Worm (Caenorhabditis elegans) whole organism, early embryonic: ENCODE data around the gene twk-48.

Experiments
- B0310.2 ChIP-seq: sonication (generic microtip); optimal IDR thresholded peaks from 2 replicates; lab custom pipeline; 2016; ENCODE audit warnings: mild to moderate bottlenecking, missing genetic modification characterization, missing compliant biosample characterization
- F13C5.2 ChIP-seq: sonication (generic microtip); optimal IDR thresholded peaks from 2 replicates; lab custom pipeline; 2017; ENCODE audit warnings: mild to moderate bottlenecking, missing genetic modification characterization, inconsistent platforms, missing compliant biosample characterization
- aly-1 ChIP-seq: sonication (generic microtip); optimal IDR thresholded peaks from 2 replicates; lab custom pipeline; 2016; ENCODE audit warnings: missing genetic modification characterization, missing compliant biosample characterization
- ama-1 ChIP-seq: fragments of 150-350 bp; optimal IDR thresholded peaks from 2 replicates; lab custom pipeline; 2014
- ceh-13 ChIP-seq: fragments of 200-800 bp; sonication (Bioruptor generic); optimal IDR thresholded peaks from 2 replicates; lab custom pipeline; 2018; ENCODE audit warnings: mild to moderate bottlenecking, missing genetic modification characterization, missing compliant biosample characterization
- ceh-36 ChIP-seq: sonication (generic microtip); optimal IDR thresholded peaks from 2 replicates; lab custom pipeline; 2016; ENCODE audit warnings: missing genetic modification characterization, inconsistent platforms, missing compliant biosample characterization
- ets-7 ChIP-seq: sonication (generic microtip); optimal IDR thresholded peaks from 2 replicates; lab custom pipeline; 2016; ENCODE audit warnings: missing genotype, missing genetic modification characterization, missing compliant biosample characterization
- flt-1 ChIP-seq: fragments of 200-800 bp; sonication (Bioruptor generic); IDR thresholded peaks from 2 replicates; pipeline ENCODE4 v1.3.6; 2022; ENCODE audit warnings: missing genetic modification characterization, missing compliant biosample characterization
- hmbx-1 ChIP-seq: sonication (generic microtip); optimal IDR thresholded peaks from 2 replicates; lab custom pipeline; 2016; ENCODE audit warnings: mild to moderate bottlenecking, missing genetic modification characterization, missing compliant biosample characterization
- hmg-4 ChIP-seq: fragments of 200-800 bp; sonication (Bioruptor generic); optimal IDR thresholded peaks from 2 replicates; lab custom pipeline; 2018; ENCODE audit warnings: mild to moderate bottlenecking, missing genetic modification characterization, missing compliant biosample characterization
- hnd-1 ChIP-seq: sonication (generic microtip); optimal IDR thresholded peaks from 2 replicates; lab custom pipeline; 2016; ENCODE audit warnings: missing genetic modification characterization, missing compliant biosample characterization
- pes-1 ChIP-seq: fragments of 200-800 bp; sonication (Bioruptor generic); IDR thresholded peaks from 2 replicates; pipeline ENCODE4 v1.3.6; 2022; ENCODE audit warnings: missing genetic modification reagents, missing genetic modification characterization, missing compliant biosample characterization
- scrt-1 ChIP-seq: fragments of 200-800 bp; sonication (Bioruptor generic); IDR thresholded peaks from 2 replicates; pipeline ENCODE4 v1.3.6; 2022; ENCODE audit warnings: missing genetic modification characterization, missing compliant biosample characterization
- sea-1 ChIP-seq: fragments of 200-800 bp; sonication (Bioruptor generic); conservative IDR thresholded peaks from 2 replicates; pipeline ENCODE4 v1.3.6; 2022; ENCODE audit warnings: missing genetic modification characterization, missing compliant biosample characterization
- tbx-11 ChIP-seq: fragments of 200-800 bp; sonication (Bioruptor generic); IDR thresholded peaks from 2 replicates; pipeline ENCODE4 v1.3.6; 2022; ENCODE audit warnings: missing genetic modification characterization, missing compliant biosample characterization
- tbx-37 ChIP-seq: fragments of 200-800 bp; sonication (Bioruptor generic); conservative IDR thresholded peaks from 2 replicates; pipeline ENCODE4 v1.3.6; 2022; ENCODE audit warnings: missing genetic modification reagents, missing genetic modification characterization, missing compliant biosample characterization
- tra-4 ChIP-seq: sonication (generic microtip); optimal IDR thresholded peaks from 2 replicates; lab custom pipeline; 2017; ENCODE audit warnings: missing genetic modification characterization, missing compliant biosample characterization

Gene twk-48

DNA sequence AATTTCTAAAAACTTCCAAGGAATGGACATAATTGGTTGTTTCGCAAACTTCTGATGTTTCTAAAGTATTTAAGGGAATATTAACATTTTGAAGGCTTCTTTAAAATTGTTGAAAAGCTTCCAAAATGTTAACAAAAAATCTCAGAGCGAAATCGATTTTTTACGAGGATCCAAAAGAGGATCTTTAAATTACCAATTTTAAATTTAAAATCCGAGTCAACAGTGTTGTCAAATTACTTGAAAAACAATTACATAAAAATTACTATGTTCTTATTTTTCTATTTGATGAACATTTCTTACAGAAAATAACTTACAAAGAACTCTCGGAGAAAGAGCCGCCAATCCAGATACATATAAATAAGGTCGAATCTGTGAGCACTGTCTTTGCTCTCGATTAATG lies 16.4 kb downstream of the twk-48 start, which contains the start of gene ZK757.10:
ZK757.10 (plus strand) TSS at position 301 of the 400 bp plus-strand sequence.
- no peak for TF ChIP-seq hmg-4

DNA sequence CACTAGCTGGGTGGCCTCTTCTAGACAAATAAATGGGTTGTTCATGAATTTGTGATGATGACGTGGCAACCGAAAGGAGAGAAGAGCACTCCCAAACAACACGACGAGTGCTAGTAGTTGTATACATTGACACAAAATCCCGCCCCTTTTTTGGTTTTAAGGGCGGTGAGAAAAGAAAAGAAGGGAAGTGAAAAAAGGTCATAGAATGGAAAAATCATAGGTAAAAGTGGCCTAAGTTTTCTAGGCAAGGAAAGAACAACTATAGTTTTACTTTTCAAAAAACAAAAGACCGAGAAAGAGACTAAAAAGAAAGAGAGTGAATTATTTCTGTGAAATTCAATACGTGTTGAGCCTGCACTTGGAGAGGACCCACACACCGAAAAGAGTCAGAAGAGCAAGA lies 18.3 kb downstream of the twk-48 start, which contains the start of gene ZK757.2:
ZK757.2 (minus strand) TSS at position 101 of the 400 bp plus-strand sequence.
- TF ChIP-seq tra-4 (tag; lab: Kevin White, UChicago), result no peak
- no peak for TF ChIP-seq ets-7 (tag; lab: Kevin White, UChicago)
- TF ChIP-seq tbx-37, result no peak
- no peak for TF ChIP-seq tbx-11 (GFP tag; lab: Robert Waterston, UW)
- no peak for TF ChIP-seq pes-1 (GFP tag; lab: Robert Waterston, UW)
- no peak for TF ChIP-seq sea-1 (GFP tag; lab: Robert Waterston, UW)
- TF ChIP-seq flt-1 (GFP tag; lab: Robert Waterston, UW), result no peak
- no peak for TF ChIP-seq scrt-1 (GFP tag; lab: Robert Waterston, UW)
- no peak for TF ChIP-seq ceh-13
- no peak for TF ChIP-seq hnd-1 (tag; lab: Kevin White, UChicago)
- no peak for TF ChIP-seq aly-1 (tag; lab: Kevin White, UChicago)
- TF ChIP-seq F13C5.2 (tag; lab: Kevin White, UChicago), result no peak
- no peak for TF ChIP-seq B0310.2 (tag; lab: Kevin White, UChicago)

DNA sequence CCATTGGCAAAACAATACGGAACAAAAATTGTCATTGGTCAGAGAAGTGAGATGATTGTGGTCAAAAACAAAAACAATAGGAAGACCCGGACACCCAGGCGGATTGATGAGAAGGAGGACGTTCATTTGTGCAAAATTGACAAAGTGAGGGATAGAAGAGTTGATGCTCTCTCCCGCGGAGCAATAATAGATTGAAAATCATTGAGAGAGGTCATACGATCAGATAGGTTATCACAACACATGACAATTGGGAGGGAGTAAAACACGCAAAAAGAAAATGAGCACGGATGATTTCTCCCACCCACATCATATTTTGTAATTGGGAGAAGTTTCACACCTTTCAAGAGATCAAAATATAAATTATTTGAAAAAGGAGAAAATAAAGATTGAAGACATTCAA lies 25.1 kb downstream of the twk-48 start:
- no peak for TF ChIP-seq aly-1 (tag; lab: Kevin White, UChicago)
- no peak for TF ChIP-seq ceh-36
- TF ChIP-seq tbx-11 (GFP tag; lab: Robert Waterston, UW), result no peak
- TF ChIP-seq hmg-4, result no peak
- no peak for TF ChIP-seq hnd-1 (tag; lab: Kevin White, UChicago)
- TF ChIP-seq tbx-37, result no peak
- TF ChIP-seq flt-1 (GFP tag; lab: Robert Waterston, UW), result no peak
- TF ChIP-seq ets-7 (tag; lab: Kevin White, UChicago), result no peak
- TF ChIP-seq tra-4 (tag; lab: Kevin White, UChicago), result no peak
- no peak for TF ChIP-seq scrt-1 (GFP tag; lab: Robert Waterston, UW)
- TF ChIP-seq ama-1, result no peak
- no peak for TF ChIP-seq B0310.2 (tag; lab: Kevin White, UChicago)
- no peak for TF ChIP-seq hmbx-1 (tag; lab: Kevin White, UChicago)
- no peak for TF ChIP-seq ceh-13

DNA sequence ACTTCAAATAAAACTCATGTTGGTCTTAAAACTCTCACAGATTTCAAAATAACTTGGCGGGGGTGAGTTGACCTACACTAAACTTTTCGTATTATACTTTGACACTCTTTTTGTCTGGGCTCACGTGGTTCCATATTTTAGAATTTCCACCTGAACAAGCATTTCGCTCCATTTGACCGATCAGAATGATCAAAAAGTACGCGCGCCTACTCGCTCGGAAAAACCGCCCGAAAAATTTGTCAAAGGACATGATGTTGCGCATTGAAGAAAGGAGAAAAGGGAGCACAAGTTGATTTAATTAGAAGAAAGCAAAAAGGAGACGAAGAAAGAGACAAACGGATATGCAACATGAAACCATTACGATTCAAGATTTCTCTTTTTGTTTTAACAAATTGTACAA lies 25.8 kb downstream of the twk-48 start:
- TF ChIP-seq ets-7 (tag; lab: Kevin White, UChicago), result no peak
- TF ChIP-seq ceh-36, result no peak
- no peak for TF ChIP-seq tra-4 (tag; lab: Kevin White, UChicago)
- TF ChIP-seq tbx-11 (GFP tag; lab: Robert Waterston, UW), result no peak
- no peak for TF ChIP-seq F13C5.2 (tag; lab: Kevin White, UChicago)
- TF ChIP-seq tbx-37, result no peak
- TF ChIP-seq aly-1 (tag; lab: Kevin White, UChicago), result no peak
- no peak for TF ChIP-seq flt-1 (GFP tag; lab: Robert Waterston, UW)
- no peak for TF ChIP-seq hnd-1 (tag; lab: Kevin White, UChicago)
- no peak for TF ChIP-seq ama-1
- no peak for TF ChIP-seq scrt-1 (GFP tag; lab: Robert Waterston, UW)
- no peak for TF ChIP-seq hmg-4
- TF ChIP-seq B0310.2 (tag; lab: Kevin White, UChicago), result no peak
- TF ChIP-seq sea-1 (GFP tag; lab: Robert Waterston, UW), result no peak
- no peak for TF ChIP-seq ceh-13
- TF ChIP-seq pes-1 (GFP tag; lab: Robert Waterston, UW), result no peak
- no peak for TF ChIP-seq hmbx-1 (tag; lab: Kevin White, UChicago)

DNA sequence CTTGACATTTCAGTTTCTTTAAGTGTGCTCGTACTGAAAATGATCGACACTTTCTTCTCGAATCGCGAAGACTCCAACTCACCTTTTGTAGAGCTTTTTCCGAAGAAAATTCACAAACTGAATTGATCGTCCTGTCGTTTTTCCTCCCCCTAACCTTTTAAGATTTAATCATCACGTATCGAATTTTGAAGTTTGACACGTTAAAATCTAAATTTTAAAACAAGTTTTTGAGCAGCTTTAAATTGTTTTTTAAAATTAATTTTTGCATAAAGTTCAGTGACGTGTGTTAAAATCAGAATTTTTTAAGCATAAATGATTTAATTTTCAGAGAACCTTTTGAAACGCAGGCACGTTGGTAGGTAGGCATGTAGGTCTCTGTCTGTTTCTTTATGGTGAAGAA lies 30.8 kb downstream of the twk-48 start, which contains the start of gene alg-4:
alg-4 (minus strand) TSS at position 101 of the 400 bp plus-strand sequence.
- TF ChIP-seq pes-1 (GFP tag; lab: Robert Waterston, UW), result no peak
- no peak for TF ChIP-seq hmbx-1 (tag; lab: Kevin White, UChicago)
- TF ChIP-seq ets-7 (tag; lab: Kevin White, UChicago), result no peak
- TF ChIP-seq ama-1, result no peak
- no peak for TF ChIP-seq ceh-36
- TF ChIP-seq tra-4 (tag; lab: Kevin White, UChicago), result no peak
- TF ChIP-seq tbx-37, result no peak
- TF ChIP-seq B0310.2 (tag; lab: Kevin White, UChicago), result no peak
- TF ChIP-seq hnd-1 (tag; lab: Kevin White, UChicago), result no peak
- TF ChIP-seq ceh-13, result no peak
- TF ChIP-seq aly-1 (tag; lab: Kevin White, UChicago), result no peak
- no peak for TF ChIP-seq tbx-11 (GFP tag; lab: Robert Waterston, UW)
- no peak for TF ChIP-seq scrt-1 (GFP tag; lab: Robert Waterston, UW)
- no peak for TF ChIP-seq F13C5.2 (tag; lab: Kevin White, UChicago)
- TF ChIP-seq hmg-4, result no peak
- no peak for TF ChIP-seq flt-1 (GFP tag; lab: Robert Waterston, UW)
- no peak for TF ChIP-seq sea-1 (GFP tag; lab: Robert Waterston, UW)

DNA sequence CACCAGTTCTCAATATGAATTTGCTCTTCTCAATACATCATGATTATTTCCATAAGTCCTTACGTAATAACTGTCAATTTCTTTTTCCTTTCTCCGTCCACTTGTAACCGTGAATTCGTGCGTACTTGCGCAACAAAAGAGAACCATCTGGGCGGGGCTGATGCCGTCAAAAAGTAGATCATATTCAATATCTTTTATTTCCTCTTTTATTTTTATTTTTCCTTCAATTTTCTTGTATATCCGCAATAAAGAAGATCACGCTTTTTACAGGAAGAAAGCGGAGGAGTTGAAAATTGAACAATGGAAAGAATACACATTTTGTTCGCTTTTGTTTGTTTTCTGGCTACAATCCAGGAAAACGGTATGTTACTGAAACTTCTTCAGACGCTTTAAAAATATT lies 32.3 kb downstream of the twk-48 start, which contains the start of gene mam-7:
mam-7 (plus strand) TSS at position 301 of the 400 bp plus-strand sequence.
- no peak for TF ChIP-seq hmbx-1 (tag; lab: Kevin White, UChicago)
- no peak for TF ChIP-seq aly-1 (tag; lab: Kevin White, UChicago)
- TF ChIP-seq sea-1 (GFP tag; lab: Robert Waterston, UW), result no peak

DNA sequence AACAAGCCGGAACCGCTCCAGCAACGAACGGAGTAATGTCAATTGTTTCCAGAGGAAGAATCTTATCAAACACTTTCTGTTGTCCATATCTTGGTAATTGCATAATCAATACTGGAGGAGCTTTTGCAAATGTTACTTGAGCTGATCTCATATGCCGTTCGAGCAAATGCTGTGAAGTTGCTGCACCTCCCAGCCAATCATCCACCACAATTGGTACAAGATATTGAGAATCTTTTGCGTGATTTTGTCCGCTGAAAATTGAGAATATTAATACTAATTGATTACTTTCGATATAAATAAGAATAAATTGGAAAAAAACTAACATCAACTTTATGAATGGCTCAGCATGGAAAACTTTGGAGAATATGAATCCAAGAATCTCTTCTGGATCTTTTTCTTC lies 39.2 kb downstream of the twk-48 start:
- TF ChIP-seq hnd-1 (tag; lab: Kevin White, UChicago) (no peak), ama-1 (no peak), pes-1 (GFP tag; lab: Robert Waterston, UW) (no peak), ceh-13 (no peak), tbx-11 (GFP tag; lab: Robert Waterston, UW) (no peak), F13C5.2 (tag; lab: Kevin White, UChicago) (no peak), B0310.2 (tag; lab: Kevin White, UChicago) (no peak), hmbx-1 (tag; lab: Kevin White, UChicago) (no peak), scrt-1 (GFP tag; lab: Robert Waterston, UW) (no peak), flt-1 (GFP tag; lab: Robert Waterston, UW) (no peak)
